Worm (Caenorhabditis elegans) whole organism, late embryonic: ENCODE results near the gene K03H1.13.

Source experiments
- ama-1 ChIP-seq: fragments of 150-350 bp; optimal IDR thresholded peaks from 2 replicates; lab custom pipeline; 2014
- nhr-11 ChIP-seq: fragments of 150-350 bp; optimal IDR thresholded peaks from 2 replicates; lab custom pipeline; 2014; ENCODE audit warnings: missing biosample characterization, missing genetic modification characterization
- pag-3 ChIP-seq: sonication (generic microtip); optimal IDR thresholded peaks from 2 replicates; lab custom pipeline; 2016; ENCODE audit warnings: missing compliant biosample characterization, missing genetic modification characterization, borderline replicate concordance
- sox-4 ChIP-seq: sonication (generic microtip); optimal IDR thresholded peaks from 2 replicates; lab custom pipeline; 2017; ENCODE audit warnings: mild to moderate bottlenecking, missing genetic modification characterization, inconsistent platforms, missing compliant biosample characterization

DNA sequence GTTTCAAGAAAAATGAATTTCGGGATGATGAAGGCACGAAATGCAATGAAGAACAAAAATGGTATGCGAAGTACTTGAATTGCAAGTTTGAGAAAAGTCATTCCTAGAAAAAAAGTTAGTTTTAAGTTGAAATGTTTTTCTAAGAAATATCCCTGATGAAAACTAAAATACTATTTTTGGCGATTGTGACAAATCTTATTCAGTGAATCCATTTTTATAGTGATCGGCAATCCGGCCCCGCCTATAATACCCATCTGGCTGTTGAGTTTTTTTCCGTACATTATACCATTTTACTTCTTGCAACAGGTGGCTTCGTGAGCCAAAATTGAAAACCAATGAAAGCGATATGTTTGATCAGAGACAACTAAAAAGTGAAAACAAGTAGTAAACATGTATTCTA lies 49.1 kb upstream of the K03H1.13 start, which contains the start of gene C05B5.17:
- TF ChIP-seq nhr-11 (tag; lab: Kevin White, UChicago) (no peak), pag-3 (tag; lab: Kevin White, UChicago) (no peak), sox-4 (tag; lab: Kevin White, UChicago) (no peak), ama-1 (lab: Kevin White, UChicago) (no peak)
